Fruit fly (Drosophila melanogaster) whole organism, embryonic: ENCODE measurements around the gene CG4101.

ENCODE experiments used
- Bdp1 ChIP-seq: fragments of 200-800 bp; sonication (Bioruptor generic); optimal IDR thresholded peaks from 3 replicates; lab custom pipeline; 2016; ENCODE audit warnings: missing biosample characterization, missing genetic modification characterization
- CG11696 ChIP-seq: fragments of 200-800 bp; sonication (Bioruptor generic); IDR thresholded peaks from 2 replicates; pipeline ENCODE4 v1.3.6; 2022; ENCODE audit warnings: missing biosample characterization, missing genetic modification characterization
- CG12391 ChIP-seq: fragments of 200-800 bp; sonication (Bioruptor generic); optimal IDR thresholded peaks from 3 replicates; lab custom pipeline; 2018; ENCODE audit warnings: missing biosample characterization, mild to moderate bottlenecking, missing genetic modification characterization, moderate library complexity
- CG13287 ChIP-seq: fragments of 200-800 bp; sonication (Bioruptor generic); IDR thresholded peaks from 2 replicates; pipeline ENCODE4 v1.3.6; 2022; ENCODE audit warnings: missing biosample characterization, missing genetic modification characterization; ENCODE audit not compliant: partially characterized antibody
- CG13775 ChIP-seq: fragments of 200-800 bp; sonication (Bioruptor generic); optimal IDR thresholded peaks from 3 replicates; lab custom pipeline; 2017; ENCODE audit warnings: missing biosample characterization, mild to moderate bottlenecking, missing genetic modification characterization
- CG14441 ChIP-seq: fragments of 200-800 bp; sonication (Bioruptor generic); IDR thresholded peaks from 2 replicates; pipeline ENCODE4 v1.3.6; 2022; ENCODE audit warnings: missing biosample characterization, missing genetic modification characterization
- CG17385 ChIP-seq: fragments of 200-800 bp; sonication (Bioruptor generic); optimal IDR thresholded peaks from 3 replicates; lab custom pipeline; 2018; ENCODE audit warnings: missing biosample characterization, mild to moderate bottlenecking, missing genetic modification characterization
- CG2712 ChIP-seq: fragments of 200-800 bp; optimal IDR thresholded peaks from 3 replicates; lab custom pipeline; 2019; ENCODE audit warnings: missing biosample characterization, mild to moderate bottlenecking, missing genetic modification characterization, moderate library complexity
- CG30431 ChIP-seq: fragments of 200-800 bp; sonication (Bioruptor generic); optimal IDR thresholded peaks from 2 replicates; lab custom pipeline; 2017; ENCODE audit warnings: missing biosample characterization, missing genetic modification characterization
- CG32532 ChIP-seq: fragments of 200-800 bp; sonication (Bioruptor generic); IDR thresholded peaks from 2 replicates; pipeline ENCODE4 v1.3.6; 2022; ENCODE audit warnings: missing biosample characterization, missing genetic modification characterization
- CG4282 ChIP-seq: fragments of 200-800 bp; sonication (Bioruptor generic); optimal IDR thresholded peaks from 2 replicates; lab custom pipeline; 2016; ENCODE audit warnings: missing biosample characterization, missing genetic modification characterization
- CG6254 ChIP-seq: fragments of 200-800 bp; sonication (Bioruptor generic); optimal IDR thresholded peaks from 3 replicates; lab custom pipeline; 2017; ENCODE audit warnings: mild to moderate bottlenecking, missing biosample characterization, missing genetic modification reagents, missing genetic modification characterization
- CG8924 ChIP-seq: fragments of 200-800 bp; optimal IDR thresholded peaks from 3 replicates; lab custom pipeline; 2019; ENCODE audit warnings: missing biosample characterization, mild to moderate bottlenecking, missing genetic modification characterization, moderate library complexity
- CG8944 ChIP-seq: fragments of 200-800 bp; sonication (Bioruptor generic); optimal IDR thresholded peaks from 3 replicates; lab custom pipeline; 2016; ENCODE audit warnings: missing biosample characterization, missing genetic modification characterization
- CG9817 ChIP-seq: fragments of 200-800 bp; sonication (Bioruptor generic); optimal IDR thresholded peaks from 2 replicates; lab custom pipeline; 2018; ENCODE audit warnings: missing biosample characterization, mild to moderate bottlenecking, missing genetic modification characterization, moderate library complexity
- CoRest ChIP-seq: fragments of 200-800 bp; sonication (Bioruptor generic); optimal IDR thresholded peaks from 3 replicates; lab custom pipeline; 2018; ENCODE audit warnings: missing biosample characterization, mild to moderate bottlenecking, missing genetic modification characterization, moderate library complexity
- Dbx ChIP-seq: fragments of 200-800 bp; sonication (Bioruptor generic); IDR thresholded peaks from 3 replicates; pipeline ENCODE4 v1.3.6; 2022; ENCODE audit warnings: missing biosample characterization, missing genetic modification characterization
- Deaf1 ChIP-seq: fragments of 200-800 bp; optimal IDR thresholded peaks from 3 replicates; lab custom pipeline; 2019; ENCODE audit warnings: missing biosample characterization, mild to moderate bottlenecking, missing genetic modification characterization, moderate library complexity
- Dll ChIP-seq: fragments of 200-800 bp; sonication (Bioruptor generic); IDR thresholded peaks from 4 replicates; pipeline ENCODE4 v1.3.6; 2022; ENCODE audit warnings: missing biosample characterization, missing genetic modification characterization; ENCODE audit not compliant: partially characterized antibody
- E2f1 ChIP-seq: fragments of 200-800 bp; sonication (Bioruptor generic); IDR thresholded peaks from 2 replicates; pipeline ENCODE4 v1.3.6; 2022; ENCODE audit warnings: missing biosample characterization, missing genetic modification characterization
- Ets65A ChIP-seq: fragments of 200-800 bp; sonication (Bioruptor generic); peaks from one replicate; lab custom pipeline; 2016; ENCODE audit warnings: missing biosample characterization, missing genetic modification characterization
- Gug ChIP-seq: fragments of 200-800 bp; sonication (Bioruptor generic); IDR thresholded peaks from 4 replicates; pipeline ENCODE4 v1.3.6; 2022; ENCODE audit warnings: missing biosample characterization, missing genetic modification characterization
- Hmr ChIP-seq: fragments of 200-800 bp; sonication (Bioruptor generic); optimal IDR thresholded peaks from 3 replicates; lab custom pipeline; 2017; ENCODE audit warnings: mild to moderate bottlenecking, missing biosample characterization, missing genetic modification reagents, missing genetic modification characterization
- Hr78 ChIP-seq, 2 experiments: fragments of 200-800 bp in 1 of 2; fragments of >200 bp in 1 of 2; sonication (Bioruptor generic) in 1 of 2; optimal IDR thresholded peaks; 2 replicates each; lab custom pipeline; 2017 to 2019; ENCODE audit warnings: missing biosample characterization in 2 of 2, missing genetic modification characterization in 2 of 2, mild to moderate bottlenecking in 1 of 2, moderate library complexity in 1 of 2
- Lim3 ChIP-seq: fragments of 200-800 bp; sonication (Bioruptor generic); IDR thresholded peaks from 2 replicates; pipeline ENCODE4 v1.3.6; 2022; ENCODE audit warnings: missing biosample characterization, missing genetic modification characterization
- Meics ChIP-seq: fragments of 200-800 bp; sonication (Bioruptor generic); optimal IDR thresholded peaks from 2 replicates; lab custom pipeline; 2017; ENCODE audit warnings: missing biosample characterization, mild to moderate bottlenecking, missing genetic modification characterization
- Nf-YC ChIP-seq: fragments of 200-800 bp; optimal IDR thresholded peaks from 3 replicates; lab custom pipeline; 2019; ENCODE audit warnings: missing biosample characterization, mild to moderate bottlenecking, missing genetic modification characterization, moderate library complexity
- NfI ChIP-seq: fragments of 200-800 bp; sonication (Bioruptor generic); optimal IDR thresholded peaks from 3 replicates; lab custom pipeline; 2018; ENCODE audit warnings: missing biosample characterization, mild to moderate bottlenecking, missing genetic modification characterization, moderate library complexity
- Scr ChIP-seq: fragments of 200-800 bp; sonication (Bioruptor generic); IDR thresholded peaks from 2 replicates; pipeline ENCODE4 v1.3.6; 2022; ENCODE audit warnings: missing biosample characterization, missing genetic modification characterization; ENCODE audit not compliant: partially characterized antibody
- TFAM ChIP-seq: fragments of 200-800 bp; sonication (Bioruptor generic); optimal IDR thresholded peaks from 2 replicates; lab custom pipeline; 2017; ENCODE audit warnings: missing biosample characterization, missing genetic modification characterization, inconsistent platforms
- Xbp1 ChIP-seq: fragments of 200-800 bp; sonication (Bioruptor generic); optimal IDR thresholded peaks from 3 replicates; lab custom pipeline; 2016; ENCODE audit warnings: missing biosample characterization, mild to moderate bottlenecking, missing genetic modification characterization
- caup ChIP-seq: fragments of 200-800 bp; sonication (Bioruptor generic); optimal IDR thresholded peaks from 3 replicates; lab custom pipeline; 2017; ENCODE audit warnings: missing biosample characterization, mild to moderate bottlenecking, missing genetic modification characterization, moderate library complexity; ENCODE audit not compliant: severe bottlenecking
- crol ChIP-seq: fragments of 200-800 bp; sonication (Bioruptor generic); IDR thresholded peaks from 2 replicates; pipeline ENCODE4 v1.3.6; 2022; ENCODE audit warnings: missing biosample characterization, missing genetic modification characterization
- crp ChIP-seq, 2 experiments: fragments of 200-800 bp; sonication (Bioruptor generic); optimal IDR thresholded peaks; 2 replicates in 1 of 2; 3 replicates in 1 of 2; lab custom pipeline; 2017; ENCODE audit warnings: missing biosample characterization in 2 of 2, missing genetic modification characterization in 2 of 2, mild to moderate bottlenecking in 1 of 2, moderate library complexity in 1 of 2
- cwo ChIP-seq: fragments of 200-800 bp; sonication (Bioruptor generic); optimal IDR thresholded peaks from 3 replicates; lab custom pipeline; 2017; ENCODE audit warnings: missing biosample characterization, missing genetic modification characterization, mild to moderate bottlenecking, moderate library complexity, missing genetic modification reagents
- dysf ChIP-seq: fragments of 200-800 bp; sonication (Bioruptor generic); IDR thresholded peaks from 3 replicates; pipeline ENCODE4 v1.3.6; 2022; ENCODE audit warnings: missing biosample characterization, missing genetic modification characterization
- fd3F ChIP-seq: fragments of 200-800 bp; sonication (Bioruptor generic); optimal IDR thresholded peaks from 2 replicates; lab custom pipeline; 2018; ENCODE audit warnings: missing biosample characterization, mild to moderate bottlenecking, missing genetic modification characterization, moderate library complexity
- hkb ChIP-seq, 2 experiments: fragments of 200-800 bp in 1 of 2; fragments of >200 bp in 1 of 2; sonication (Bioruptor generic) in 1 of 2; IDR thresholded peaks in 1 of 2; optimal IDR thresholded peaks in 1 of 2; 2 replicates each; pipeline versions ENCODE4 v1.3.6 to Lab custom; 2017 to 2022; ENCODE audit warnings: missing biosample characterization in 1 of 2, missing genetic modification characterization in 1 of 2
- mam ChIP-seq: fragments of 200-800 bp; sonication (Bioruptor generic); optimal IDR thresholded peaks from 3 replicates; lab custom pipeline; 2016; ENCODE audit warnings: missing biosample characterization, missing genetic modification characterization
- pfk ChIP-seq: fragments of 200-800 bp; sonication (Bioruptor generic); optimal IDR thresholded peaks from 2 replicates; lab custom pipeline; 2018; ENCODE audit warnings: missing biosample characterization, mild to moderate bottlenecking, missing genetic modification characterization, moderate library complexity
- pita ChIP-seq: fragments of 200-800 bp; sonication (Bioruptor generic); optimal IDR thresholded peaks from 2 replicates; lab custom pipeline; 2017; ENCODE audit warnings: missing biosample characterization, mild to moderate bottlenecking, missing genetic modification characterization
- prd ChIP-seq, 3 experiments: fragments of >200 bp in 2 of 3; fragments of 200-800 bp in 1 of 3; sonication (Bioruptor generic) in 1 of 3; optimal IDR thresholded peaks in 2 of 3; IDR thresholded peaks in 1 of 3; 2 replicates in 2 of 3; 3 replicates in 1 of 3; pipeline versions ENCODE4 v1.3.6 to Lab custom; 2017 to 2022; ENCODE audit warnings: missing biosample characterization in 1 of 3, missing genetic modification characterization in 1 of 3
- sob ChIP-seq: fragments of 200-800 bp; sonication (Bioruptor generic); IDR thresholded peaks from 2 replicates; pipeline ENCODE4 v1.3.6; 2022; ENCODE audit warnings: missing biosample characterization, missing genetic modification characterization
- ssp ChIP-seq: fragments of 200-800 bp; sonication (Bioruptor generic); IDR thresholded peaks from 2 replicates; pipeline ENCODE4 v1.3.6; 2022; ENCODE audit warnings: missing biosample characterization, missing genetic modification characterization
- vnd ChIP-seq: fragments of 200-800 bp; sonication (Bioruptor generic); IDR thresholded peaks from 3 replicates; pipeline ENCODE4 v1.3.6; 2022; ENCODE audit warnings: missing biosample characterization, missing genetic modification characterization; ENCODE audit not compliant: partially characterized antibody
- zfh2 ChIP-seq: fragments of 200-800 bp; sonication (Bioruptor generic); optimal IDR thresholded peaks from 2 replicates; lab custom pipeline; 2016; ENCODE audit warnings: missing biosample characterization, missing genetic modification characterization

CG4101 gene

dm6 chr3L:16612972-16613371, 686 bp downstream of the CG4101 start (continued):
- TF ChIP-seq sob (GFP tag; lab: Robert Waterston, UW) (peak; percentile 35; the same call in 1 of the 2 replicates), CG17385 (GFP tag; lab: Kevin White, UChicago) (peak; percentile 8), Meics (GFP tag; lab: Kevin White, UChicago) (peak; percentile 11), Gug (GFP tag; lab: Robert Waterston, UW) (peak; percentile 41; the same call in 1 of the 4 replicates), CG2712 (tag; lab: Kevin White, UChicago) (peak; percentile 4), Nf-YC (tag; lab: Kevin White, UChicago) (no peak), Lim3 (no peak), cwo (peak; percentile 25), crol (GFP tag; lab: Robert Waterston, UW) (peak; percentile 59), Hmr (GFP tag; lab: Kevin White, UChicago) (peak; percentile 5), CG8944 (GFP tag; lab: Kevin White, UChicago) (no peak), CG32532 (GFP tag; lab: Robert Waterston, UW) (peak; percentile 59), CG11696 (GFP tag; lab: Robert Waterston, UW) (no peak), zfh2 (GFP tag; lab: Kevin White, UChicago) (peak; percentile 27)

dm6 chr3L:16615132-16615709, 2.9 kb downstream of the CG4101 start, which contains the start of gene Mo25:
Mo25 (minus strand) TSS chr3L:16615472.
- TF ChIP-seq TFAM (GFP tag; lab: Kevin White, UChicago), result no peak
- peak; percentile 51 for TF ChIP-seq CG8924 (tag; lab: Kevin White, UChicago)
- peak; percentile 79 for TF ChIP-seq Dll (GFP tag; lab: Robert Waterston, UW)
- peak; percentile 17 for TF ChIP-seq Deaf1 (tag; lab: Kevin White, UChicago)
- TF ChIP-seq Hr78 (GFP tag; optimal IDR thresholded peaks at IDR 0.05; lab: Kevin White, UChicago), result no peak
- no peak for TF ChIP-seq crp (GFP tag; optimal IDR thresholded peaks at IDR 0.05; lab: Kevin White, UChicago)
- peak; percentile 23 for TF ChIP-seq pfk (GFP tag; lab: Kevin White, UChicago)
- TF ChIP-seq Scr (GFP tag; lab: Robert Waterston, UW), result peak; percentile 72
- no peak for TF ChIP-seq CG14441 (GFP tag; lab: Robert Waterston, UW)
- TF ChIP-seq caup (GFP tag; lab: Kevin White, UChicago), result peak; percentile 43
- TF ChIP-seq pita (GFP tag; lab: Kevin White, UChicago), result no peak
- TF ChIP-seq Ets65A (GFP tag; lab: Kevin White, UChicago), result peak; percentile 11
- peak; percentile 74; the same call in 2 of the 3 replicates for TF ChIP-seq Dbx (GFP tag; lab: Robert Waterston, UW)
- TF ChIP-seq vnd (GFP tag; lab: Robert Waterston, UW), result peak; percentile 60; the same call in 2 of the 3 replicates
- no peak for TF ChIP-seq CG30431 (GFP tag; lab: Kevin White, UChicago)
- 0 out of 3 replicates have a peak, but pooled peaks have one; percentile 36 for TF ChIP-seq dysf
- TF ChIP-seq CG6254 (GFP tag; lab: Kevin White, UChicago), result peak; percentile 17
- 0 out of 2 replicates have a peak, but pooled peaks have one; percentile 16 for TF ChIP-seq E2f1
- peak; percentile 36 for TF ChIP-seq CoRest (tag; lab: Kevin White, UChicago)
- peak; percentile 53 for TF ChIP-seq Xbp1 (GFP tag; lab: Kevin White, UChicago)
- TF ChIP-seq CG12391, result peak; percentile 69
- TF ChIP-seq CG13287 (GFP tag; lab: Robert Waterston, UW), result peak; percentile 86
- peak; percentile 29; the same call in 1 of the 2 replicates for TF ChIP-seq ssp (GFP tag; lab: Robert Waterston, UW)
- TF ChIP-seq CG4282 (GFP tag; lab: Kevin White, UChicago), result no peak
- peak; percentile 35 for TF ChIP-seq CG13775 (GFP tag; lab: Kevin White, UChicago)
- no peak for TF ChIP-seq hkb (optimal IDR thresholded peaks at IDR 0.05; lab: Kevin White, UChicago)
- no peak for TF ChIP-seq hkb (GFP tag; IDR thresholded peaks at IDR 0.05; lab: Robert Waterston, UW)
- peak; percentile 28 for TF ChIP-seq fd3F
- peak; percentile 7 for TF ChIP-seq mam (GFP tag; lab: Kevin White, UChicago)
- no peak for TF ChIP-seq prd (optimal IDR thresholded peaks at IDR 0.05; lab: Kevin White, UChicago)
- TF ChIP-seq prd (GFP tag; IDR thresholded peaks at IDR 0.05; lab: Robert Waterston, UW), result peak; percentile 40; the same call in 1 of the 3 replicates
- TF ChIP-seq NfI (GFP tag; lab: Kevin White, UChicago), result peak; percentile 46
- peak; percentile 23 for TF ChIP-seq CG9817 (tag; lab: Kevin White, UChicago)
- TF ChIP-seq Bdp1 (GFP tag; lab: Kevin White, UChicago), result peak; percentile 29
